Fruit fly (Drosophila melanogaster): ENCODE data around the gene png.
A peak's percentile ranks its signal among the peaks of the same experiment; 100 is the strongest.

The png gene

dm6 chrX:1388148-1388703 is 30.8 kb upstream of the png start (continued):
- TF ChIP-seq Sry-β (GFP tag; optimal IDR thresholded peaks at IDR 0.05) (no peak), crol (GFP tag; IDR thresholded peaks at IDR 0.05) (peak; percentile 95), CG8765 (GFP tag; IDR thresholded peaks at IDR 0.05) (no peak), Lpt (GFP tag; optimal IDR thresholded peaks at IDR 0.05) (peak; percentile 70), PHDP (tag; optimal IDR thresholded peaks at IDR 0.05) (peak; percentile 8), CG11093 (GFP tag; IDR thresholded peaks at IDR 0.05) (no peak), nerfin-1 (tag; optimal IDR thresholded peaks at IDR 0.05) (peak; percentile 5), chinmo (GFP tag; IDR thresholded peaks at IDR 0.05; ENCODE audit: partially characterized antibody) (0 out of 4 replicates have a peak, but pooled peaks have one; percentile 30), ci (GFP tag; IDR thresholded peaks at IDR 0.05) (peak; percentile 58), Ets65A (GFP tag) (peak; percentile 8), sd (tag; optimal IDR thresholded peaks at IDR 0.05) (no peak), CG10462 (GFP tag; optimal IDR thresholded peaks at IDR 0.05) (no peak), exex (tag; optimal IDR thresholded peaks at IDR 0.05) (no peak), CG17802 (tag; optimal IDR thresholded peaks at IDR 0.05) (no peak), sug (tag; optimal IDR thresholded peaks at IDR 0.05) (peak; percentile 86), CG11723 (GFP tag; optimal IDR thresholded peaks at IDR 0.05) (no peak), repo (GFP tag; optimal IDR thresholded peaks at IDR 0.05) (no peak), pros (GFP tag; optimal IDR thresholded peaks at IDR 0.05) (peak; percentile 75), Adf1 (GFP tag; IDR thresholded peaks at IDR 0.05) (peak; percentile 51), CG10654 (GFP tag; optimal IDR thresholded peaks at IDR 0.05) (no peak), CG6254 (GFP tag; optimal IDR thresholded peaks at IDR 0.05) (peak; percentile 3), disco-r (GFP tag; optimal IDR thresholded peaks at IDR 0.05) (no peak), hth (optimal IDR thresholded peaks at IDR 0.05) (no peak), CG11398 (GFP tag; optimal IDR thresholded peaks at IDR 0.05) (no peak), lilli (GFP tag; optimal IDR thresholded peaks at IDR 0.05) (no peak), CG13624 (GFP tag; optimal IDR thresholded peaks at IDR 0.05) (no peak), otp (GFP tag; IDR thresholded peaks at IDR 0.05) (0 out of 3 replicates have a peak, but pooled peaks have one; percentile 19), scrt (GFP tag; optimal IDR thresholded peaks at IDR 0.05) (peak; percentile 73), wdn (GFP tag; IDR thresholded peaks at IDR 0.05) (no peak), fu2 (GFP tag; optimal IDR thresholded peaks at IDR 0.05) (no peak), ATbp (GFP tag; optimal IDR thresholded peaks at IDR 0.05) (peak; percentile 11), CG11456 (GFP tag; IDR thresholded peaks at IDR 0.05) (no peak), MTF-1 (GFP tag; optimal IDR thresholded peaks at IDR 0.05; ENCODE audit: borderline replicate concordance) (no peak), Oli (tag; optimal IDR thresholded peaks at IDR 0.05) (no peak), eyg (GFP tag; optimal IDR thresholded peaks at IDR 0.05) (no peak), vvl (GFP tag; IDR thresholded peaks at IDR 0.05) (no peak; the same call in 1 of the 2 replicates), Deaf1 (tag; optimal IDR thresholded peaks at IDR 0.05) (peak; percentile 79), CG10543 (GFP tag; optimal IDR thresholded peaks at IDR 0.05) (peak; percentile 65), CG5245 (GFP tag; optimal IDR thresholded peaks at IDR 0.05) (no peak), CkIIα-i1 (GFP tag; IDR thresholded peaks at IDR 0.05) (no peak), Doc3 (GFP tag; IDR thresholded peaks at IDR 0.05; ENCODE audit: partially characterized antibody) (peak; percentile 36; the same call in 1 of the 3 replicates), CG30403 (GFP tag; optimal IDR thresholded peaks at IDR 0.05) (no peak), knrl (GFP tag; IDR thresholded peaks at IDR 0.05; ENCODE audit: partially characterized antibody) (no peak)
